Worm (Caenorhabditis elegans): ENCODE measurements around the gene pgm-1.

DNA sequence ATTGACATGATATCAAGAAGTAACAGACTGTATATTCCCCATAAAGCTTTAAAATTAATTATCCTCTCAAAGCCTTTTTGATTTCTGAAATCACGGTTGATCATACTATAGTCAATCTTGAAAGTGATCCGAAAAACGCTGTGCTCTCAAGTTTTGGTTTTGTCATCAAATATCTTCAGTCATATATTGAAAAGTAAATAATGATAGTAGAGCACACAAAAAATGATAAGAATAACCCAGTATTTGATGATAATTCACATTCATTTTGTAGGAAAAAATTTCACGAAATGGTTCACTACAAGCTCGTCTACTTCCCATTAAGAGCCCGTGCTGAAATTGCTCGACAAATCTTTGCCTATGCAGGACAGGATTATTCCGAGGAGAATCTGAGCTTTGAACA is 9.6 kb upstream of the pgm-1 start, which contains the start of gene gst-6:
- TF ChIP-seq mdl-1 (tag; optimal IDR thresholded peaks at IDR 0.05) (no peak), nhr-28 (tag; optimal IDR thresholded peaks at IDR 0.05) (peak; percentile 41), dmd-8 (GFP tag; IDR thresholded peaks at IDR 0.05) (no peak), pha-4 (GFP tag; IDR thresholded peaks at IDR 0.05) (no peak), pha-4 (tag; optimal IDR thresholded peaks at IDR 0.05) (no peak), ZK546.5 (tag; optimal IDR thresholded peaks at IDR 0.05) (no peak), ceh-62 (tag; optimal IDR thresholded peaks at IDR 0.05) (no peak), unc-130 (GFP tag; optimal IDR thresholded peaks at IDR 0.05) (no peak), sdz-12 (GFP tag; optimal IDR thresholded peaks at IDR 0.05) (no peak), nhr-11 (tag; optimal IDR thresholded peaks at IDR 0.05) (no peak), nhr-10 (tag; optimal IDR thresholded peaks at IDR 0.05) (no peak), jun-1 (tag; optimal IDR thresholded peaks at IDR 0.05) (no peak), ceh-82 (tag; optimal IDR thresholded peaks at IDR 0.05) (no peak), dve-1 (tag; optimal IDR thresholded peaks at IDR 0.05; ENCODE audit: insufficient read depth) (no peak), pqm-1 (tag; optimal IDR thresholded peaks at IDR 0.05) (no peak)

Measured in whole organism, L4 larva.